Worm (Caenorhabditis elegans): ENCODE data around the gene cit-1.1.
"Not testable (repeated sequence)": the region's sequence is repeated elsewhere in the genome, so short reads cannot be mapped to it uniquely, and the experiment has no call there.

cit-1.1 gene

ce11 chrIII:7972061-7972460 is 37.6 kb downstream of the cit-1.1 start, which contains the start of gene F54H12.5:
Gene F54H12.5 (minus strand): TSS chrIII:7972161.
- TF ChIP-seq ceh-82 (tag; optimal IDR thresholded peaks at IDR 0.05) (no peak), lsy-2 (tag; optimal IDR thresholded peaks at IDR 0.05) (peak in 1 of 2 experiments; percentile 29), nhr-71 (tag; optimal IDR thresholded peaks at IDR 0.05) (peak; percentile 5), nhr-47 (tag; optimal IDR thresholded peaks at IDR 0.05) (no peak), nhr-77 (tag; optimal IDR thresholded peaks at IDR 0.05) (no peak), nhr-76 (tag; optimal IDR thresholded peaks at IDR 0.05) (no peak)

ce11 chrIII:7969121-7969520 is 40.5 kb downstream of the cit-1.1 start, which contains the start of the genes F54H12.8 and F54H12.7:
Gene F54H12.8 (minus strand): TSS chrIII:7969221.
Gene F54H12.7 (plus strand): TSS chrIII:7969349.
- TF ChIP-seq tlp-1 (tag; optimal IDR thresholded peaks at IDR 0.05), result no peak
- no peak for TF ChIP-seq elt-2 (tag; optimal IDR thresholded peaks at IDR 0.05)
- no peak for TF ChIP-seq nhr-90 (tag; optimal IDR thresholded peaks at IDR 0.05; ENCODE audit: poor library complexity)
- TF ChIP-seq xbp-1 (tag; optimal IDR thresholded peaks at IDR 0.05), result no peak
- no peak for TF ChIP-seq lin-14 (GFP tag; optimal IDR thresholded peaks at IDR 0.05)
- no peak for TF ChIP-seq skn-1 (tag; optimal IDR thresholded peaks at IDR 0.05)
- no peak for TF ChIP-seq nhr-20 (tag; optimal IDR thresholded peaks at IDR 0.05)
- no peak for TF ChIP-seq jun-1 (tag; optimal IDR thresholded peaks at IDR 0.05)

- peak; percentile 35 for TF ChIP-seq dsc-1 (tag; optimal IDR thresholded peaks at IDR 0.05)
- TF ChIP-seq nhr-19 (GFP tag; conservative IDR thresholded peaks at IDR 0.05), result 0 out of 2 replicates have a peak, but pooled peaks have one; percentile 18
Observed at ce11 chrIII:7965946-7966692, 43.5 kb downstream of the cit-1.1 start.

- not testable (repeated sequence) for TF ChIP-seq blmp-1 (tag; optimal IDR thresholded peaks at IDR 0.05); isw-1 (GFP tag; IDR thresholded peaks at IDR 0.05); nhr-85 (tag)
Observed at ce11 chrIII:7964281-7964680, 45.3 kb downstream of the cit-1.1 start, which contains the start of gene F54H12.2. Gene F54H12.2 (plus strand): TSS chrIII:7964581.

- not testable (repeated sequence) for TF ChIP-seq skn-1 (tag; optimal IDR thresholded peaks at IDR 0.05); ceh-63 (GFP tag; optimal IDR thresholded peaks at IDR 0.05); lir-3 (tag; optimal IDR thresholded peaks at IDR 0.05; ENCODE audit: poor library complexity)
Observed at ce11 chrIII:7962641-7963040, 47.0 kb downstream of the cit-1.1 start, which contains the start of gene F54H12.4. Gene F54H12.4 (minus strand): TSS chrIII:7962741.

ce11 chrIII:7958922-7959609 is 50.6 kb downstream of the cit-1.1 start, which contains the start of gene F54H12.10:
Gene F54H12.10 (minus strand): TSS chrIII:7958972.
- TF ChIP-seq dsc-1 (tag; optimal IDR thresholded peaks at IDR 0.05), result peak; percentile 8
- TF ChIP-seq nhr-19 (GFP tag; conservative IDR thresholded peaks at IDR 0.05), result peak; percentile 33; the same call in 1 of the 2 replicates

ce11 chrIII:7958085-7958484 is 51.5 kb downstream of the cit-1.1 start, which contains the start of gene C29E4.11:
Gene C29E4.11 (minus strand): TSS chrIII:7958114.
- TF ChIP-seq nhr-237 (tag; optimal IDR thresholded peaks at IDR 0.05) (no peak), elt-3 (tag; optimal IDR thresholded peaks at IDR 0.05) (no peak), nhr-20 (tag; optimal IDR thresholded peaks at IDR 0.05) (no peak), lin-14 (GFP tag; optimal IDR thresholded peaks at IDR 0.05) (no peak), lsy-2 (tag; optimal IDR thresholded peaks at IDR 0.05) (peak; percentile 0 to 34), ceh-82 (tag; optimal IDR thresholded peaks at IDR 0.05) (no peak), mab-9 (GFP tag; IDR thresholded peaks at IDR 0.05) (no peak), nhr-90 (tag; optimal IDR thresholded peaks at IDR 0.05; ENCODE audit: poor library complexity) (no peak), lin-39 (tag; optimal IDR thresholded peaks at IDR 0.05) (no peak), zag-1 (tag; optimal IDR thresholded peaks at IDR 0.05) (no peak), hlh-4 (tag; optimal IDR thresholded peaks at IDR 0.05) (no peak), dpl-1 (GFP tag; optimal IDR thresholded peaks at IDR 0.05) (peak in 1 of 3 experiments; percentile 39), isw-1 (GFP tag; IDR thresholded peaks at IDR 0.05) (no peak), tlp-1 (tag; optimal IDR thresholded peaks at IDR 0.05) (no peak), nhr-11 (tag; optimal IDR thresholded peaks at IDR 0.05) (no peak), fos-1 (tag; optimal IDR thresholded peaks at IDR 0.05) (no peak), vab-15 (tag; optimal IDR thresholded peaks at IDR 0.05) (no peak), sox-4 (tag; optimal IDR thresholded peaks at IDR 0.05) (no peak), unc-130 (tag; optimal IDR thresholded peaks at IDR 0.05) (no peak), fkh-10 (GFP tag; optimal IDR thresholded peaks at IDR 0.05) (no peak), zip-4 (GFP tag; optimal IDR thresholded peaks at IDR 0.05) (no peak), jun-1 (tag; optimal IDR thresholded peaks at IDR 0.05) (no peak), nhr-12 (tag; optimal IDR thresholded peaks at IDR 0.05) (no peak)
